Worm (Caenorhabditis elegans): ENCODE results near the gene srd-3.

DNA sequence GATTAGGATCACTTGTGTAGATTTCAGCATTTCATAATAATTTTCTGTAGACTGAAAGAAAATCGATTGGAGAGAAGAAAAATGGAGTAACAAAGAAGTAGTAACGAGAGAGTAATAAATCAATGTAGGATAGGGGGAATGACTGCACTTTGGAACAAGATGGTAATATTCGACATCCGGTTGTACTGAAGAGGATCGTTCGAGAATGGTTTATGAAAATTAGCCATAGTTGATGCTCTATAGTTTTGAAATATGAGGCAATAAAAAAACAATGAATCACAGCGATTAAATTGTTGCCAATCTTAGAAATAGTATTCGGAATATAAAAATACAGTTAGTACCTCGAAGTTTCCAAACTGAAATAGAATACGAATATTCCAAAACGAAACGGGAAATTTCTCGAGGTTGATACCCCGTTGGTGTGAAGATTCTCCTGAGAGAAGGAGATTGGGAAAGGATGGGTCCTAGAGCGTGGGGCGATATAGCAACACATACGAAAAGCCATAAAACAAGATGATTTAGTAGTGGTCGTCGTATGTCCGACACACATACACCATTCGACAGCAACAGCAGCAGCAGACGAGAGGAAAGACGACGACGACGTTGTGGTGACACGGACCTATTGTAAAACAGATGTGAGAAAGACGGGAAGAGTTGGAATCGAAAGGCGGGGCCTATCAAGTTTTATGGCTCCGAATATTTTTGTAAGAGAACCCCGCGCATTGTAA, 4.9 kb upstream of the srd-3 start, which contains the start of gene cwn-1:
- no peak for TF ChIP-seq ama-1 (optimal IDR thresholded peaks at IDR 0.05)
- no peak for TF ChIP-seq ceh-36 (tag; optimal IDR thresholded peaks at IDR 0.05)
- TF ChIP-seq ceh-13 (GFP tag; optimal IDR thresholded peaks at IDR 0.05): no peak
- no peak for TF ChIP-seq hmbx-1 (tag; optimal IDR thresholded peaks at IDR 0.05)
